Fruit fly (Drosophila melanogaster) whole organism, embryonic: Measurements from ENCODE around the gene CG15282.

Experiments used
- Asciz ChIP-seq: fragments of 200-800 bp; sonication (Bioruptor generic); optimal IDR thresholded peaks from 2 replicates; lab custom pipeline; 2017; ENCODE audit warnings: missing biosample characterization, mild to moderate bottlenecking, missing genetic modification characterization, missing genetic modification reagents
- CG10462 ChIP-seq: fragments of 200-800 bp; sonication (Bioruptor generic); optimal IDR thresholded peaks from 2 replicates; lab custom pipeline; 2016; ENCODE audit warnings: missing biosample characterization, missing genetic modification characterization
- CG11695 ChIP-seq: fragments of 200-800 bp; sonication (Bioruptor generic); IDR thresholded peaks from 3 replicates; pipeline ENCODE4 v1.3.6; 2022; ENCODE audit warnings: missing biosample characterization, missing genetic modification characterization
- CG12299 ChIP-seq: fragments of 200-800 bp; sonication (Bioruptor generic); optimal IDR thresholded peaks from 2 replicates; lab custom pipeline; 2018; ENCODE audit warnings: missing biosample characterization, mild to moderate bottlenecking, missing genetic modification characterization
- CG12391 ChIP-seq: fragments of 200-800 bp; sonication (Bioruptor generic); optimal IDR thresholded peaks from 3 replicates; lab custom pipeline; 2018; ENCODE audit warnings: missing biosample characterization, mild to moderate bottlenecking, missing genetic modification characterization, moderate library complexity
- CG12769 ChIP-seq: fragments of 200-800 bp; sonication (Bioruptor generic); optimal IDR thresholded peaks from 2 replicates; lab custom pipeline; 2019; ENCODE audit warnings: missing biosample characterization, mild to moderate bottlenecking, missing genetic modification characterization, moderate library complexity
- CG13775 ChIP-seq: fragments of 200-800 bp; sonication (Bioruptor generic); optimal IDR thresholded peaks from 3 replicates; lab custom pipeline; 2017; ENCODE audit warnings: missing biosample characterization, mild to moderate bottlenecking, missing genetic modification characterization
- CG1603 ChIP-seq: fragments of 200-800 bp; sonication (Bioruptor generic); optimal IDR thresholded peaks from 2 replicates; lab custom pipeline; 2019; ENCODE audit warnings: missing biosample characterization, mild to moderate bottlenecking, missing genetic modification characterization, moderate library complexity
- CG2199 ChIP-seq: fragments of 200-800 bp; sonication (Bioruptor generic); IDR thresholded peaks from 3 replicates; pipeline ENCODE4 v1.3.6; 2022; ENCODE audit warnings: missing biosample characterization, missing genetic modification characterization
- CG3065 ChIP-seq: fragments of 200-800 bp; sonication (Bioruptor generic); optimal IDR thresholded peaks from 2 replicates; lab custom pipeline; 2016; ENCODE audit warnings: missing biosample characterization, missing genetic modification characterization
- CG32767 ChIP-seq: fragments of 200-800 bp; sonication (Bioruptor generic); IDR thresholded peaks from 2 replicates; pipeline ENCODE4 v1.3.6; 2022; ENCODE audit warnings: missing biosample characterization, missing genetic modification characterization
- CG33213 ChIP-seq: fragments of 200-800 bp; sonication (Bioruptor generic); optimal IDR thresholded peaks from 3 replicates; lab custom pipeline; 2016; ENCODE audit warnings: missing biosample characterization, missing genetic modification characterization
- CG33557 ChIP-seq: fragments of 200-800 bp; sonication (Bioruptor generic); optimal IDR thresholded peaks from 2 replicates; lab custom pipeline; 2019; ENCODE audit warnings: missing biosample characterization, mild to moderate bottlenecking, missing genetic modification characterization, moderate library complexity
- CG3838 ChIP-seq: fragments of 200-800 bp; sonication (Bioruptor generic); optimal IDR thresholded peaks from 3 replicates; lab custom pipeline; 2016; ENCODE audit warnings: missing biosample characterization, missing genetic modification characterization
- CG4707 ChIP-seq: fragments of 200-800 bp; sonication (Bioruptor generic); optimal IDR thresholded peaks from 2 replicates; lab custom pipeline; 2018; ENCODE audit warnings: missing biosample characterization, mild to moderate bottlenecking, missing genetic modification characterization, moderate library complexity
- CG6683 ChIP-seq: fragments of 200-800 bp; sonication (Bioruptor generic); optimal IDR thresholded peaks from 2 replicates; lab custom pipeline; 2017; ENCODE audit warnings: missing biosample characterization, mild to moderate bottlenecking, missing genetic modification characterization, missing genetic modification reagents
- Dref ChIP-seq: fragments of 200-800 bp; sonication (Bioruptor generic); IDR thresholded peaks from 2 replicates; pipeline ENCODE4 v1.3.6; 2022; ENCODE audit warnings: missing biosample characterization, missing genetic modification characterization
- Fer2 ChIP-seq: fragments of 200-800 bp; sonication (Bioruptor generic); optimal IDR thresholded peaks from 2 replicates; lab custom pipeline; 2018; ENCODE audit warnings: missing biosample characterization, mild to moderate bottlenecking, missing genetic modification characterization, moderate library complexity
- H15 ChIP-seq: fragments of 200-800 bp; sonication (Bioruptor generic); IDR thresholded peaks from 3 replicates; pipeline ENCODE4 v1.3.6; 2022; ENCODE audit warnings: missing biosample characterization, missing genetic modification characterization
- Kr ChIP-seq: fragments of 200-800 bp; sonication (Bioruptor generic); optimal IDR thresholded peaks from 2 replicates; lab custom pipeline; 2017; ENCODE audit warnings: missing biosample characterization, mild to moderate bottlenecking, missing genetic modification characterization
- Lpt ChIP-seq: fragments of >200 bp; optimal IDR thresholded peaks from 2 replicates; lab custom pipeline; 2018; ENCODE audit warnings: missing biosample characterization, missing genetic modification characterization
- Max ChIP-seq: fragments of 200-800 bp; sonication (Bioruptor generic); optimal IDR thresholded peaks from 2 replicates; lab custom pipeline; 2016; ENCODE audit warnings: missing biosample characterization, mild to moderate bottlenecking, missing genetic modification characterization
- Neu2 ChIP-seq: fragments of 200-800 bp; sonication (Bioruptor generic); optimal IDR thresholded peaks from 3 replicates; lab custom pipeline; 2016; ENCODE audit warnings: missing biosample characterization, missing genetic modification characterization, borderline replicate concordance
- Sin3A ChIP-seq: fragments of >200 bp; optimal IDR thresholded peaks from 2 replicates; lab custom pipeline; 2018
- Taf1 ChIP-seq: fragments of 200-800 bp; sonication (Bioruptor generic); IDR thresholded peaks from 2 replicates; pipeline ENCODE4 v1.3.6; 2022; ENCODE audit warnings: missing biosample characterization, missing genetic modification characterization
- Tbp ChIP-seq: fragments of >200 bp; optimal IDR thresholded peaks from 2 replicates; lab custom pipeline; 2018; ENCODE audit warnings: missing biosample characterization, missing genetic modification characterization
- ash1 ChIP-seq: fragments of 200-800 bp; sonication (Bioruptor generic); optimal IDR thresholded peaks from 2 replicates; lab custom pipeline; 2018; ENCODE audit warnings: missing biosample characterization, mild to moderate bottlenecking, missing genetic modification characterization
- bcd ChIP-seq: fragments of 200-800 bp; sonication (Bioruptor generic); optimal IDR thresholded peaks from 2 replicates; lab custom pipeline; 2017; ENCODE audit warnings: missing biosample characterization, mild to moderate bottlenecking, missing genetic modification characterization
- cato ChIP-seq: fragments of 200-800 bp; sonication (Bioruptor generic); optimal IDR thresholded peaks from 2 replicates; lab custom pipeline; 2016; ENCODE audit warnings: missing biosample characterization, missing genetic modification characterization, borderline replicate concordance
- chn ChIP-seq: fragments of 200-800 bp; sonication (Bioruptor generic); optimal IDR thresholded peaks from 2 replicates; lab custom pipeline; 2016; ENCODE audit warnings: missing biosample characterization, missing genetic modification characterization
- fd64A ChIP-seq: fragments of 200-800 bp; sonication (Bioruptor generic); optimal IDR thresholded peaks from 3 replicates; lab custom pipeline; 2018; ENCODE audit warnings: missing biosample characterization, mild to moderate bottlenecking, missing genetic modification characterization
- gt ChIP-seq: fragments of 200-800 bp; sonication (Bioruptor generic); IDR thresholded peaks from 2 replicates; pipeline ENCODE4 v1.3.6; 2022; ENCODE audit warnings: missing biosample characterization, missing genetic modification characterization
- hbn ChIP-seq: fragments of 200-800 bp; sonication (Bioruptor generic); IDR thresholded peaks from 2 replicates; pipeline ENCODE4 v1.3.6; 2022; ENCODE audit warnings: missing biosample characterization, missing genetic modification characterization; ENCODE audit not compliant: partially characterized antibody
- ind ChIP-seq: fragments of 200-800 bp; sonication (Bioruptor generic); optimal IDR thresholded peaks from 3 replicates; lab custom pipeline; 2016; ENCODE audit warnings: missing biosample characterization, missing genetic modification characterization
- jigr1 ChIP-seq: fragments of 200-800 bp; sonication (Bioruptor generic); IDR thresholded peaks from 3 replicates; pipeline ENCODE4 v1.3.6; 2022; ENCODE audit warnings: missing biosample characterization, missing genetic modification characterization
- kni ChIP-seq: fragments of 200-800 bp; sonication (Bioruptor generic); optimal IDR thresholded peaks from 3 replicates; lab custom pipeline; 2017; ENCODE audit warnings: mild to moderate bottlenecking, missing biosample characterization, missing genetic modification reagents, missing genetic modification characterization
- oc ChIP-seq: fragments of 200-800 bp; sonication (Bioruptor generic); optimal IDR thresholded peaks from 2 replicates; lab custom pipeline; 2018; ENCODE audit warnings: missing biosample characterization, mild to moderate bottlenecking, missing genetic modification characterization, moderate library complexity
- onecut ChIP-seq: fragments of 200-800 bp; sonication (Bioruptor generic); IDR thresholded peaks from 2 replicates; pipeline ENCODE4 v1.3.6; 2022; ENCODE audit warnings: missing biosample characterization, missing genetic modification characterization
- peb ChIP-seq: fragments of 200-800 bp; sonication (Bioruptor generic); IDR thresholded peaks from 2 replicates; pipeline ENCODE4 v1.3.6; 2022; ENCODE audit warnings: missing biosample characterization, missing genetic modification characterization
- prd ChIP-seq, 3 experiments: fragments of >200 bp in 2 of 3; fragments of 200-800 bp in 1 of 3; sonication (Bioruptor generic) in 1 of 3; optimal IDR thresholded peaks in 2 of 3; IDR thresholded peaks in 1 of 3; 2 replicates in 2 of 3; 3 replicates in 1 of 3; pipeline versions ENCODE4 v1.3.6 to Lab custom; 2017 to 2022; ENCODE audit warnings: missing biosample characterization in 1 of 3, missing genetic modification characterization in 1 of 3
- ranshi ChIP-seq: fragments of 200-800 bp; sonication (Bioruptor generic); IDR thresholded peaks from 2 replicates; pipeline ENCODE4 v1.3.6; 2022; ENCODE audit warnings: missing biosample characterization, missing genetic modification characterization
- rib ChIP-seq: fragments of 200-800 bp; sonication (Bioruptor generic); IDR thresholded peaks from 2 replicates; pipeline ENCODE4 v1.3.6; 2022; ENCODE audit warnings: missing biosample characterization, missing genetic modification characterization
- salm ChIP-seq: fragments of 200-800 bp; sonication (Bioruptor generic); optimal IDR thresholded peaks from 2 replicates; lab custom pipeline; 2018; ENCODE audit warnings: missing biosample characterization, mild to moderate bottlenecking, missing genetic modification characterization
- schlank ChIP-seq: fragments of 200-800 bp; sonication (Bioruptor generic); optimal IDR thresholded peaks from 2 replicates; lab custom pipeline; 2018; ENCODE audit warnings: missing biosample characterization, mild to moderate bottlenecking, missing genetic modification characterization
- sens ChIP-seq: fragments of 200-800 bp; sonication (Bioruptor generic); peaks from one replicate; lab custom pipeline; 2016; ENCODE audit warnings: missing biosample characterization, missing genetic modification characterization
- slp2 ChIP-seq: fragments of 200-800 bp; sonication (Bioruptor generic); optimal IDR thresholded peaks from 2 replicates; lab custom pipeline; 2016; ENCODE audit warnings: missing biosample characterization, missing genetic modification characterization
- tll ChIP-seq, 2 experiments: fragments of 200-800 bp in 1 of 2; fragments of >200 bp in 1 of 2; sonication (Bioruptor generic) in 1 of 2; optimal IDR thresholded peaks; 2 replicates each; lab custom pipeline; 2017 to 2019; ENCODE audit warnings: missing biosample characterization in 2 of 2, missing genetic modification characterization in 2 of 2, mild to moderate bottlenecking in 1 of 2, moderate library complexity in 1 of 2
- twi ChIP-seq: fragments of 200-800 bp; optimal IDR thresholded peaks from 2 replicates; lab custom pipeline; 2019; ENCODE audit warnings: missing biosample characterization, mild to moderate bottlenecking, missing genetic modification characterization, moderate library complexity
- tx ChIP-seq: fragments of 200-800 bp; sonication (Bioruptor generic); optimal IDR thresholded peaks from 2 replicates; lab custom pipeline; 2016; ENCODE audit warnings: missing biosample characterization, missing genetic modification characterization
- yki ChIP-seq: fragments of >200 bp; optimal IDR thresholded peaks from 3 replicates; lab custom pipeline; 2018

The CG15282 gene

DNA sequence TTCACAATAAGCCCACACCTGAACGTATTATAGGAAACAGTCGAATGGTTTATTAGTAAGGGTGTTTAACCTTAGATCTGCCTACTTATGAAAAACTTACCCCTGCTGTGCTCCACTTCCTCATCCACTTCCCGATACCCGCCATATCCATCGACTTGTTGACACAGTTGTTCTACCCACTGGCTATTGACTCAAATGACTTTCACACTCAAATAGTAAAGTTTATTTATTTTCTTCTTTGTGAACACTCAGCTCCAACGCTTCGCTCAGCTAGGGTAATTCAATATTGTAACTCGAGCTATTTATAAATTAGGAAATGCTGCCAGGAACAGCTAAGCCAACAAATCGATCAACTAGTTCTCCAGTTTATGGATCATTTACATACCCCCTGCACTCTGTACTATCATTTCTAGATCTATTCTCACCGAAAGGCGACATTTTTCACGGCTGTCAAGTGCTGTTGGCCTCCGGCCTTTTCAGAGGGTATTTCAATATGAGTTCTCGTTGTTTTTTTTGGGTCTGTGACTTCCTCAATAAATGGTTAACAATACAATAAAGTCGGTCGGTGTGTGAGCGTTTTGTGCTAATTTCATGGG is 26.5 kb upstream of the CG15282 start (continued):
- TF ChIP-seq peb (peak; percentile 45; the same call in 1 of the 2 replicates), CG32767 (GFP tag; lab: Robert Waterston, UW) (peak; percentile 80), Fer2 (tag; lab: Kevin White, UChicago) (peak; percentile 85), CG33213 (GFP tag; lab: Kevin White, UChicago) (peak; percentile 95), schlank (tag; lab: Kevin White, UChicago) (peak; percentile 95), Kr (GFP tag; lab: Kevin White, UChicago) (peak; percentile 17), Lpt (GFP tag; lab: Kevin White, UChicago) (no peak), CG4707 (peak; percentile 91), yki (no peak), CG12299 (tag; lab: Kevin White, UChicago) (peak; percentile 87), slp2 (GFP tag; lab: Kevin White, UChicago) (peak; percentile 79), Asciz (GFP tag; lab: Kevin White, UChicago) (peak; percentile 97), tx (GFP tag; lab: Kevin White, UChicago) (peak; percentile 71), gt (GFP tag; lab: Robert Waterston, UW) (no peak), sens (GFP tag; lab: Kevin White, UChicago) (peak; percentile 98), CG12391 (tag; lab: Kevin White, UChicago) (peak; percentile 70), Taf1 (GFP tag; lab: Robert Waterston, UW) (peak; percentile 66; the same call in 1 of the 2 replicates), CG11695 (GFP tag; lab: Robert Waterston, UW) (peak; percentile 84; the same call in 2 of the 3 replicates), CG6683 (GFP tag; lab: Kevin White, UChicago) (peak; percentile 92), CG12769 (tag; lab: Kevin White, UChicago) (peak; percentile 93), Tbp (GFP tag; lab: Kevin White, UChicago) (no peak), CG33557 (GFP tag; lab: Kevin White, UChicago) (peak; percentile 86), Sin3A (no peak), rib (GFP tag; lab: Robert Waterston, UW) (peak; percentile 91), ind (GFP tag; lab: Kevin White, UChicago) (peak; percentile 37), CG1603 (tag; lab: Kevin White, UChicago) (peak; percentile 85), Max (GFP tag; lab: Kevin White, UChicago) (peak; percentile 82), ash1 (GFP tag; lab: Kevin White, UChicago) (peak; percentile 93), fd64A (peak; percentile 97), tll (GFP tag; optimal IDR thresholded peaks at IDR 0.05; lab: Kevin White, UChicago) (no peak), twi (tag; lab: Kevin White, UChicago) (peak; percentile 49), CG13775 (GFP tag; lab: Kevin White, UChicago) (peak; percentile 65), Dref (GFP tag; lab: Robert Waterston, UW) (no peak), bcd (GFP tag; lab: Kevin White, UChicago) (peak; percentile 87), ranshi (GFP tag; lab: Robert Waterston, UW) (peak; percentile 61; the same call in 1 of the 2 replicates), salm (tag; lab: Kevin White, UChicago) (peak; percentile 75), H15 (GFP tag; lab: Robert Waterston, UW) (peak; percentile 28; the same call in 1 of the 3 replicates), prd (optimal IDR thresholded peaks at IDR 0.05; lab: Kevin White, UChicago) (no peak), prd (GFP tag; IDR thresholded peaks at IDR 0.05; lab: Robert Waterston, UW) (peak; percentile 55; the same call in 2 of the 3 replicates), CG3065 (GFP tag; lab: Kevin White, UChicago) (peak; percentile 63), onecut (GFP tag; lab: Robert Waterston, UW) (peak; percentile 84), jigr1 (no peak), chn (peak; percentile 58), CG3838 (peak; percentile 88), cato (peak; percentile 52), CG10462 (GFP tag; lab: Kevin White, UChicago) (peak; percentile 62), Neu2 (GFP tag; lab: Kevin White, UChicago) (peak; percentile 4), CG2199 (GFP tag; lab: Robert Waterston, UW) (peak; percentile 28; the same call in 1 of the 3 replicates), kni (GFP tag; lab: Kevin White, UChicago) (peak; percentile 98), oc (tag; lab: Kevin White, UChicago) (peak; percentile 82), hbn (GFP tag; lab: Robert Waterston, UW) (no peak)
